Worm (Caenorhabditis elegans): ENCODE data around the gene pst-2.

DNA sequence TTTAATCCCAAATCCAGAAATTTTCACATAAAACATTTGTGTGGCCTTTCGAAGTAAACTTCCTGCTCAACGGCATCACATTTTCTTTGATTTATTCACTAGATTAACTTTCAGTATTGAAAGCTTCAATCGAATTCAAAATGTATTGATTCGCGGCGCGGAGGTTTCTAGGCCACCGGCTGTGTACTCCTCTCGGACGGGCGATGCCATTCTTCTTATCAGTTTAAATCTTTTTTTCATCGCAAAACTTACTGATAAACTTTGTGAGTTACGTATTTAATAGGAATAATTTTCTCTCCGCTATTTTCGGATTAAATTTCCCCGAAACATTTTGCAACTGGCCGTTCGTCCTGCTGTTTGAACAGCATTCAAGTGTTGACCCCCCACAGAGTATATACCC is 41.7 kb downstream of the pst-2 start:
- no peak for TF ChIP-seq ama-1 (optimal IDR thresholded peaks at IDR 0.05)
- no peak for TF ChIP-seq tra-4 (tag; optimal IDR thresholded peaks at IDR 0.05)
- TF ChIP-seq flt-1 (GFP tag; IDR thresholded peaks at IDR 0.05), result no peak

Measured in whole organism, early embryonic.